Fruit fly (Drosophila melanogaster) whole organism, wandering third instar larva: ENCODE measurements around the gene Drsl4.

Experiments
- Abd-B ChIP-seq: fragments of >200 bp; optimal IDR thresholded peaks from 2 replicates; lab custom pipeline; 2017; ENCODE audit warnings: missing biosample characterization, missing genetic modification characterization
- CG32264 ChIP-seq: fragments of 200-800 bp; sonication (Bioruptor generic); optimal IDR thresholded peaks from 2 replicates; lab custom pipeline; 2016; ENCODE audit warnings: missing biosample characterization, missing genetic modification characterization
- Dfd ChIP-seq: fragments of >200 bp; optimal IDR thresholded peaks from 2 replicates; lab custom pipeline; 2017; ENCODE audit warnings: missing biosample characterization, missing genetic modification characterization
- Dif ChIP-seq: fragments of 200-275, 200-300 bp; sonication (Bioruptor generic); optimal IDR thresholded peaks from 2 replicates; lab custom pipeline; 2018; ENCODE audit warnings: missing biosample characterization, missing genetic modification characterization; ENCODE audit not compliant: partially characterized antibody
- GATAd ChIP-seq: sonication (Bioruptor generic); optimal IDR thresholded peaks from 2 replicates; lab custom pipeline; 2016; ENCODE audit warnings: missing biosample characterization, missing genetic modification characterization
- HLH106 ChIP-seq: fragments of 200-800 bp; optimal IDR thresholded peaks from 3 replicates; lab custom pipeline; 2019; ENCODE audit warnings: missing biosample characterization, mild to moderate bottlenecking, missing genetic modification characterization, moderate library complexity
- Hnf4 ChIP-seq: fragments of 200-800 bp; sonication (Bioruptor generic); optimal IDR thresholded peaks from 2 replicates; lab custom pipeline; 2016; ENCODE audit warnings: missing biosample characterization, mild to moderate bottlenecking, missing genetic modification characterization
- Hr78 ChIP-seq: fragments of >200 bp; optimal IDR thresholded peaks from 2 replicates; lab custom pipeline; 2017; ENCODE audit warnings: missing biosample characterization, missing genetic modification characterization
- Hr83 ChIP-seq: fragments of 200-300 bp; sonication (Bioruptor generic); optimal IDR thresholded peaks from 2 replicates; lab custom pipeline; 2016; ENCODE audit warnings: missing biosample characterization, mild to moderate bottlenecking, missing genetic modification characterization, moderate library complexity; ENCODE audit not compliant: poor library complexity, severe bottlenecking
- Jra ChIP-seq: sonication (Bioruptor generic); optimal IDR thresholded peaks from 2 replicates; lab custom pipeline; 2016; ENCODE audit warnings: missing biosample characterization, missing genetic modification characterization
- Mio ChIP-seq: sonication (Bioruptor generic); optimal IDR thresholded peaks from 2 replicates; lab custom pipeline; 2016; ENCODE audit warnings: missing biosample characterization, missing genetic modification characterization
- Myc ChIP-seq: fragments of >200 bp; optimal IDR thresholded peaks from 2 replicates; lab custom pipeline; 2017
- OdsH ChIP-seq: fragments of 200-800 bp; sonication (Bioruptor generic); optimal IDR thresholded peaks from 2 replicates; lab custom pipeline; 2016; ENCODE audit warnings: missing biosample characterization, mild to moderate bottlenecking, missing genetic modification characterization
- Rel ChIP-seq, 2 experiments: fragments of 200-800 bp; sonication (Bioruptor generic) in 1 of 2; optimal IDR thresholded peaks; 2 replicates in 1 of 2; 3 replicates in 1 of 2; lab custom pipeline; 2016 to 2019; ENCODE audit warnings: mild to moderate bottlenecking in 2 of 2, missing biosample characterization in 2 of 2, missing genetic modification characterization in 2 of 2, moderate library complexity in 1 of 2
- Sp1 ChIP-seq: fragments of 200-800 bp; sonication (Bioruptor generic); optimal IDR thresholded peaks from 3 replicates; lab custom pipeline; 2019; ENCODE audit warnings: missing biosample characterization, mild to moderate bottlenecking, missing genetic modification characterization, moderate library complexity
- Vsx2 ChIP-seq: fragments of 200-300, 225-300 bp; sonication (Bioruptor generic); optimal IDR thresholded peaks from 2 replicates; lab custom pipeline; 2018; ENCODE audit warnings: missing biosample characterization, missing genetic modification characterization; ENCODE audit not compliant: partially characterized antibody
- br ChIP-seq: fragments of 200-800 bp; sonication (Bioruptor generic); optimal IDR thresholded peaks from 2 replicates; lab custom pipeline; 2016; ENCODE audit warnings: missing biosample characterization, missing genetic modification characterization
- brk ChIP-seq: fragments of 200-800 bp; sonication (Bioruptor generic); optimal IDR thresholded peaks from 2 replicates; lab custom pipeline; 2016; ENCODE audit warnings: missing biosample characterization, mild to moderate bottlenecking, missing genetic modification characterization
- dsf ChIP-seq: sonication (Bioruptor generic); optimal IDR thresholded peaks from 2 replicates; lab custom pipeline; 2016; ENCODE audit warnings: missing biosample characterization, missing genetic modification characterization, borderline replicate concordance
- ey ChIP-seq: fragments of 200-800 bp; sonication (Bioruptor generic); optimal IDR thresholded peaks from 2 replicates; lab custom pipeline; 2016; ENCODE audit warnings: missing biosample characterization, missing genetic modification characterization
- foxo ChIP-seq, 2 experiments: fragments of 200-800 bp; sonication (Bioruptor generic); optimal IDR thresholded peaks; 2 replicates in 1 of 2; 3 replicates in 1 of 2; lab custom pipeline; 2016 to 2017; ENCODE audit warnings: missing biosample characterization in 2 of 2, missing genetic modification characterization in 2 of 2
- fru ChIP-seq: fragments of 200-800 bp; sonication (Bioruptor generic); optimal IDR thresholded peaks from 3 replicates; lab custom pipeline; 2016; ENCODE audit warnings: missing biosample characterization, mild to moderate bottlenecking, missing genetic modification characterization
- h ChIP-seq: fragments of 200-800 bp; sonication (Bioruptor generic); optimal IDR thresholded peaks from 3 replicates; lab custom pipeline; 2016; ENCODE audit warnings: missing biosample characterization, mild to moderate bottlenecking, missing genetic modification characterization
- jim ChIP-seq: fragments of 175-275, 200-325 bp; sonication (Bioruptor generic); optimal IDR thresholded peaks from 2 replicates; lab custom pipeline; 2016; ENCODE audit warnings: missing biosample characterization, mild to moderate bottlenecking, missing genetic modification characterization
- lola ChIP-seq: fragments of >200 bp; optimal IDR thresholded peaks from 2 replicates; lab custom pipeline; 2017; ENCODE audit warnings: missing biosample characterization, missing genetic modification characterization
- pan ChIP-seq: fragments of >200 bp; optimal IDR thresholded peaks from 2 replicates; lab custom pipeline; 2017
- psq ChIP-seq: fragments of 200-800 bp; sonication (Bioruptor generic); optimal IDR thresholded peaks from 3 replicates; lab custom pipeline; 2017; ENCODE audit warnings: missing biosample characterization, mild to moderate bottlenecking, missing genetic modification characterization, moderate library complexity
- rgr ChIP-seq: fragments of 200-800 bp; sonication (Bioruptor generic); optimal IDR thresholded peaks from 3 replicates; lab custom pipeline; 2016; ENCODE audit warnings: missing biosample characterization, mild to moderate bottlenecking, missing genetic modification characterization
- sage ChIP-seq: fragments of 200-800 bp; sonication (Bioruptor generic); optimal IDR thresholded peaks from 2 replicates; lab custom pipeline; 2016; ENCODE audit warnings: missing biosample characterization, mild to moderate bottlenecking, missing genetic modification characterization
- sv ChIP-seq: fragments of 200-800 bp; sonication (Bioruptor generic); optimal IDR thresholded peaks from 3 replicates; lab custom pipeline; 2016; ENCODE audit warnings: missing biosample characterization, missing genetic modification characterization
- tai ChIP-seq: sonication (Bioruptor generic); optimal IDR thresholded peaks from 2 replicates; lab custom pipeline; 2016; ENCODE audit warnings: missing biosample characterization, missing genetic modification characterization
- usp ChIP-seq: fragments of >200 bp; optimal IDR thresholded peaks from 2 replicates; lab custom pipeline; 2017; ENCODE audit warnings: missing biosample characterization, missing genetic modification characterization
- woc ChIP-seq: sonication (Bioruptor generic); optimal IDR thresholded peaks from 2 replicates; lab custom pipeline; 2016; ENCODE audit warnings: missing biosample characterization, mild to moderate bottlenecking, missing genetic modification characterization

The Drsl4 gene

dm6 chr3L:3307593-3307992 lies 7.8 kb upstream of the Drsl4 start:
- no peak for TF ChIP-seq foxo (GFP tag; optimal IDR thresholded peaks at IDR 0.05; lab: Kevin White, UChicago)
- no peak for TF ChIP-seq Hnf4 (GFP tag; lab: Kevin White, UChicago)
- TF ChIP-seq woc = no peak
- no peak for TF ChIP-seq CG32264 (GFP tag; lab: Kevin White, UChicago)
- no peak for TF ChIP-seq OdsH (GFP tag; lab: Kevin White, UChicago)
- no peak for TF ChIP-seq sage (GFP tag; lab: Kevin White, UChicago)
- no peak for TF ChIP-seq Vsx2 (GFP tag; lab: Kevin White, UChicago)
- no peak for TF ChIP-seq Dif (GFP tag; lab: Kevin White, UChicago)
- no peak for TF ChIP-seq psq (GFP tag; lab: Kevin White, UChicago)
- TF ChIP-seq sv = no peak
- no peak for TF ChIP-seq Dfd
- TF ChIP-seq lola (GFP tag; lab: Kevin White, UChicago) = no peak
- TF ChIP-seq Rel (GFP tag; optimal IDR thresholded peaks at IDR 0.05; lab: Kevin White, UChicago) = no peak
- no peak for TF ChIP-seq Rel (tag; optimal IDR thresholded peaks at IDR 0.05; lab: Kevin White, UChicago)
- no peak for TF ChIP-seq GATAd (GFP tag; lab: Kevin White, UChicago)
- no peak for TF ChIP-seq jim (GFP tag; lab: Kevin White, UChicago)
- no peak for TF ChIP-seq dsf (GFP tag; lab: Kevin White, UChicago)
- no peak for TF ChIP-seq Hr78 (GFP tag; lab: Kevin White, UChicago)
- TF ChIP-seq Hr83 (GFP tag; lab: Kevin White, UChicago) = no peak
- TF ChIP-seq, all 38 proteins: peak for 0

dm6 chr3L:3308676-3309613 lies 6.5 kb upstream of the Drsl4 start:
- TF ChIP-seq Myc (lab: Kevin White, UChicago) = no peak
- peak; percentile 48 for TF ChIP-seq fru (GFP tag; lab: Kevin White, UChicago)
- TF ChIP-seq tai = no peak
- no peak for TF ChIP-seq Rel (GFP tag; optimal IDR thresholded peaks at IDR 0.05; lab: Kevin White, UChicago)
- TF ChIP-seq Rel (tag; optimal IDR thresholded peaks at IDR 0.05; lab: Kevin White, UChicago) = peak; percentile 10
- TF ChIP-seq Sp1 (GFP tag; lab: Kevin White, UChicago) = peak; percentile 6
- TF ChIP-seq Mio (GFP tag; lab: Kevin White, UChicago) = no peak
- peak; percentile 52 for TF ChIP-seq h (GFP tag; lab: Kevin White, UChicago)
- TF ChIP-seq OdsH (GFP tag; lab: Kevin White, UChicago) = peak; percentile 13
- TF ChIP-seq br = peak; percentile 20
- TF ChIP-seq, all 38 proteins: peak for 6

DNA sequence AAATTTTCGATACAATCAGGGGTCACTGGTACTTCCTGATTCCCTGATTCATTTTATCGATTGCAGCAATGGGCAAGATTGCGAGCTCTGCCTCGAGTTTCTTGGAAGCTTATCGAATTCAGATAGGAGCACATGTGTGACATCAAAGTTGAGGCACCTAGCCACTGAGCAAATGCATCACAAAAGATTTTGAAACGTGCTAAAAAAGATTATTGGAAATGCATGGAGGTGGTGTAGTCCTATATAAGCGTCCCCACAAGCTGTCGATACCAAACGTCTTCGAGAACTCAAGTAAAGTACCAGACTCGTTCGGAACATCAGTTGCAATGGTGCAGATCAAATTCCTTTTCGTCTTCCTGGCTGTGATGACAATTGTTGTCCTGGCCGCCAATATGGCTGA lies 1.4 kb upstream of the Drsl4 start, which contains the start of gene Drsl2:
Gene Drsl2 (plus strand): TSS at position 301 of the 400 bp plus-strand sequence.
- TF ChIP-seq pan (lab: Kevin White, UChicago) = no peak
- TF ChIP-seq ey (GFP tag; lab: Kevin White, UChicago) = no peak
- no peak for TF ChIP-seq GATAd (GFP tag; lab: Kevin White, UChicago)
- TF ChIP-seq brk (GFP tag; lab: Kevin White, UChicago) = no peak
- no peak for TF ChIP-seq lola (GFP tag; lab: Kevin White, UChicago)
- no peak for TF ChIP-seq Myc (lab: Kevin White, UChicago)
- no peak for TF ChIP-seq usp (GFP tag; lab: Kevin White, UChicago)
- TF ChIP-seq sage (GFP tag; lab: Kevin White, UChicago) = no peak
- no peak for TF ChIP-seq Jra (GFP tag; lab: Kevin White, UChicago)
- no peak for TF ChIP-seq Abd-B (GFP tag; lab: Kevin White, UChicago)
- TF ChIP-seq rgr (GFP tag; lab: Kevin White, UChicago) = no peak
- no peak for TF ChIP-seq br
- TF ChIP-seq woc = no peak
- no peak for TF ChIP-seq jim (GFP tag; lab: Kevin White, UChicago)
- no peak for TF ChIP-seq Hnf4 (GFP tag; lab: Kevin White, UChicago)
- no peak for TF ChIP-seq HLH106 (tag; lab: Kevin White, UChicago)
- TF ChIP-seq Rel (GFP tag; optimal IDR thresholded peaks at IDR 0.05; lab: Kevin White, UChicago) = no peak
- no peak for TF ChIP-seq Rel (tag; optimal IDR thresholded peaks at IDR 0.05; lab: Kevin White, UChicago)
- no peak for TF ChIP-seq Sp1 (GFP tag; lab: Kevin White, UChicago)
